Fruit fly (Drosophila melanogaster) whole organism, embryonic: Measurements from ENCODE around the gene CG1463.

Experiments
- Abd-B ChIP-seq: fragments of 200-800 bp; sonication (Bioruptor generic); optimal IDR thresholded peaks from 2 replicates; lab custom pipeline; 2018; ENCODE audit warnings: missing biosample characterization, mild to moderate bottlenecking, missing genetic modification characterization, moderate library complexity
- CG18262 ChIP-seq: fragments of 200-800 bp; optimal IDR thresholded peaks from 3 replicates; lab custom pipeline; 2019; ENCODE audit warnings: missing biosample characterization, mild to moderate bottlenecking, missing genetic modification characterization, moderate library complexity
- CG1832 ChIP-seq: fragments of 200-800 bp; sonication (Bioruptor generic); optimal IDR thresholded peaks from 2 replicates; lab custom pipeline; 2017; ENCODE audit warnings: missing biosample characterization, mild to moderate bottlenecking, missing genetic modification characterization, inconsistent platforms
- sim ChIP-seq: fragments of 200-800 bp; sonication (Bioruptor generic); IDR thresholded peaks from 2 replicates; pipeline ENCODE4 v1.3.6; 2022; ENCODE audit warnings: missing biosample characterization, missing genetic modification characterization

- TF ChIP-seq CG1832 (GFP tag; lab: Kevin White, UChicago) (no peak), sim (GFP tag; lab: Robert Waterston, UW) (no peak), CG18262 (no peak), Abd-B (GFP tag; lab: Kevin White, UChicago) (no peak)
Observed at dm6 chrX:12653574-12653973, 42.1 kb upstream of the CG1463 start, which contains the start of gene CkIalpha.
